Worm (Caenorhabditis elegans) whole organism, mixed stage, embryonic: ENCODE measurements around the gene sago-1.

Experiments used
- ces-1 ChIP-seq: fragments of 150-350 bp; optimal IDR thresholded peaks from 2 replicates; lab custom pipeline; 2014; ENCODE audit warnings: missing biosample characterization, missing genetic modification reagents, missing genetic modification characterization
- elt-3 ChIP-seq: fragments of 150-350 bp; optimal IDR thresholded peaks from 2 replicates; lab custom pipeline; 2014; ENCODE audit warnings: missing biosample characterization, missing genetic modification characterization
- lin-13 ChIP-seq: fragments of 150-350 bp; optimal IDR thresholded peaks from 2 replicates; lab custom pipeline; 2014; ENCODE audit warnings: missing biosample characterization, missing genetic modification characterization
- lsy-2 ChIP-seq: fragments of 150-350 bp; optimal IDR thresholded peaks from 2 replicates; lab custom pipeline; 2014; ENCODE audit warnings: missing biosample characterization, missing genetic modification characterization
- mep-1 ChIP-seq: fragments of 150-350 bp; optimal IDR thresholded peaks from 2 replicates; lab custom pipeline; 2017; ENCODE audit warnings: missing biosample characterization, missing genetic modification reagents, missing genetic modification characterization, inconsistent platforms
- nhr-237 ChIP-seq: fragments of 150-350 bp; optimal IDR thresholded peaks from 2 replicates; lab custom pipeline; 2014; ENCODE audit warnings: missing biosample characterization, missing genetic modification characterization
- pha-4 ChIP-seq: fragments of 150-350 bp; optimal IDR thresholded peaks from 2 replicates; lab custom pipeline; 2018; ENCODE audit warnings: missing biosample characterization, missing genetic modification reagents, missing genetic modification characterization
- snpc-4 ChIP-seq: fragments of 150-350 bp; optimal IDR thresholded peaks from 2 replicates; lab custom pipeline; 2014; ENCODE audit warnings: missing biosample characterization, missing genetic modification characterization
- sptf-1 ChIP-seq: sonication (generic microtip); optimal IDR thresholded peaks from 2 replicates; lab custom pipeline; 2017; ENCODE audit warnings: mild to moderate bottlenecking, missing genetic modification characterization, moderate library complexity, missing compliant biosample characterization
- unc-39 ChIP-seq: fragments of 150-350 bp; optimal IDR thresholded peaks from 2 replicates; lab custom pipeline; 2014; ENCODE audit warnings: missing biosample characterization, missing genetic modification characterization
- unc-62 ChIP-seq: fragments of 150-350 bp; optimal IDR thresholded peaks from 2 replicates; lab custom pipeline; 2014; ENCODE audit warnings: missing biosample characterization, missing genetic modification reagents, missing genetic modification characterization
- zip-8 ChIP-seq: fragments of 150-350 bp; optimal IDR thresholded peaks from 2 replicates; lab custom pipeline; 2014; ENCODE audit warnings: missing biosample characterization, missing genetic modification characterization

DNA sequence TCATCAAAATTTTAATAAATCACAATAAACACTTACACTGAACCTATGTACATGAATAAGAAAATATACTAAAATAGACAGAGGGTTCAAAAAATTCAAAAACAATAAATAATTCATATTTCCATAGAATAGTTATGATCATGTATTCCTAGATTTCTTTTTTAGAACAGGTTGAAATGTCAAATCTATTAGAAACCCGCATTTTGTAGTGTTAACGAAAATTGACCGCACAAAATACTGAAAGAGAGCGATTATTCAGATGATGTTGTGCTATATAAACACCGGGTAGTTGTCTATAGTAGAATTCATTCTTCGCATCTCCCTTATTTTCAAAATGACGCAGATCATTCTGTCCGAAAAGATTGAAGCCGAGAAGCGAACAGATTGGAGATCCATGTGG is 28.0 kb downstream of the sago-1 start, which contains the start of gene T28C12.1:
- TF ChIP-seq sptf-1 (tag; lab: Kevin White, UChicago): no peak
- no peak for TF ChIP-seq zip-8 (tag; lab: Kevin White, UChicago)
- no peak for TF ChIP-seq lin-13 (tag; lab: Kevin White, UChicago)
- TF ChIP-seq elt-3 (tag; lab: Kevin White, UChicago): no peak
- no peak for TF ChIP-seq pha-4 (tag; lab: Kevin White, UChicago)
- no peak for TF ChIP-seq unc-39 (tag; lab: Kevin White, UChicago)
- TF ChIP-seq snpc-4 (tag; lab: Kevin White, UChicago): no peak
- no peak for TF ChIP-seq lsy-2 (tag; lab: Kevin White, UChicago)
- no peak for TF ChIP-seq unc-62 (GFP tag; lab: Kevin White, UChicago)
- no peak for TF ChIP-seq nhr-237 (tag; lab: Kevin White, UChicago)
- TF ChIP-seq mep-1 (tag; lab: Kevin White, UChicago): no peak
- no peak for TF ChIP-seq ces-1
